Fruit fly (Drosophila melanogaster) whole organism, embryonic: ENCODE data around the gene Sur.

ENCODE experiments used
- Aef1 ChIP-seq: fragments of 200-800 bp; sonication (Bioruptor generic); IDR thresholded peaks from 3 replicates; pipeline ENCODE4 v1.3.6; 2022; ENCODE audit warnings: missing biosample characterization, missing genetic modification characterization
- BEAF-32 ChIP-seq: fragments of 200-800 bp; sonication (Bioruptor generic); optimal IDR thresholded peaks from 3 replicates; lab custom pipeline; 2017; ENCODE audit warnings: missing biosample characterization, missing genetic modification characterization, mild to moderate bottlenecking, moderate library complexity, missing genetic modification reagents
- Bdp1 ChIP-seq: fragments of 200-800 bp; sonication (Bioruptor generic); optimal IDR thresholded peaks from 3 replicates; lab custom pipeline; 2016; ENCODE audit warnings: missing biosample characterization, missing genetic modification characterization
- Blimp-1 ChIP-seq: fragments of 200-800 bp; sonication (Bioruptor generic); optimal IDR thresholded peaks from 3 replicates; lab custom pipeline; 2018; ENCODE audit warnings: missing biosample characterization, missing genetic modification characterization, mild to moderate bottlenecking, moderate library complexity, missing genetic modification reagents
- CG1024 ChIP-seq: fragments of 200-800 bp; sonication (Bioruptor generic); IDR thresholded peaks from 2 replicates; pipeline ENCODE4 v1.3.6; 2022; ENCODE audit warnings: missing biosample characterization, missing genetic modification characterization
- CG10366 ChIP-seq: fragments of 200-800 bp; sonication (Bioruptor generic); IDR thresholded peaks from 2 replicates; pipeline ENCODE4 v1.3.6; 2022; ENCODE audit warnings: missing biosample characterization, missing genetic modification characterization
- CG11696 ChIP-seq: fragments of 200-800 bp; sonication (Bioruptor generic); IDR thresholded peaks from 2 replicates; pipeline ENCODE4 v1.3.6; 2022; ENCODE audit warnings: missing biosample characterization, missing genetic modification characterization
- CG12155 ChIP-seq: fragments of 200-800 bp; sonication (Bioruptor generic); optimal IDR thresholded peaks from 3 replicates; lab custom pipeline; 2016; ENCODE audit warnings: missing biosample characterization, missing genetic modification characterization
- CG12659 ChIP-seq: fragments of 200-800 bp; sonication (Bioruptor generic); optimal IDR thresholded peaks from 3 replicates; lab custom pipeline; 2017; ENCODE audit warnings: mild to moderate bottlenecking, missing biosample characterization, missing genetic modification reagents, missing genetic modification characterization
- CG12769 ChIP-seq: fragments of 200-800 bp; sonication (Bioruptor generic); optimal IDR thresholded peaks from 2 replicates; lab custom pipeline; 2019; ENCODE audit warnings: missing biosample characterization, mild to moderate bottlenecking, missing genetic modification characterization, moderate library complexity
- CG17612 ChIP-seq: fragments of 200-800 bp; sonication (Bioruptor generic); IDR thresholded peaks from 2 replicates; pipeline ENCODE4 v1.3.6; 2022; ENCODE audit warnings: missing biosample characterization, missing genetic modification characterization
- CG31224 ChIP-seq: fragments of 200-800 bp; sonication (Bioruptor generic); IDR thresholded peaks from 2 replicates; pipeline ENCODE4 v1.3.6; 2022; ENCODE audit warnings: missing biosample characterization, missing genetic modification characterization
- CG32532 ChIP-seq: fragments of 200-800 bp; sonication (Bioruptor generic); IDR thresholded peaks from 2 replicates; pipeline ENCODE4 v1.3.6; 2022; ENCODE audit warnings: missing biosample characterization, missing genetic modification characterization
- CG3995 ChIP-seq: fragments of 200-800 bp; sonication (Bioruptor generic); optimal IDR thresholded peaks from 3 replicates; lab custom pipeline; 2016; ENCODE audit warnings: missing biosample characterization, missing genetic modification characterization
- CG5180 ChIP-seq: fragments of 200-800 bp; sonication (Bioruptor generic); optimal IDR thresholded peaks from 3 replicates; lab custom pipeline; 2017; ENCODE audit warnings: missing biosample characterization, missing genetic modification characterization, mild to moderate bottlenecking, moderate library complexity, missing genetic modification reagents
- CG7839 ChIP-seq: fragments of 200-800 bp; sonication (Bioruptor generic); optimal IDR thresholded peaks from 3 replicates; lab custom pipeline; 2018; ENCODE audit warnings: missing biosample characterization, mild to moderate bottlenecking, missing genetic modification characterization, moderate library complexity
- CG9817 ChIP-seq: fragments of 200-800 bp; sonication (Bioruptor generic); optimal IDR thresholded peaks from 2 replicates; lab custom pipeline; 2018; ENCODE audit warnings: missing biosample characterization, mild to moderate bottlenecking, missing genetic modification characterization, moderate library complexity
- Chrac-16 ChIP-seq: fragments of 200-800 bp; sonication (Bioruptor generic); optimal IDR thresholded peaks from 3 replicates; lab custom pipeline; 2016; ENCODE audit warnings: missing biosample characterization, missing genetic modification characterization
- Dip3 ChIP-seq: fragments of 200-800 bp; sonication (Bioruptor generic); optimal IDR thresholded peaks from 3 replicates; lab custom pipeline; 2016; ENCODE audit warnings: missing biosample characterization, missing genetic modification characterization
- Dp ChIP-seq: fragments of 200-800 bp; sonication (Bioruptor generic); optimal IDR thresholded peaks from 2 replicates; lab custom pipeline; 2018; ENCODE audit warnings: missing biosample characterization, mild to moderate bottlenecking, missing genetic modification characterization, moderate library complexity
- Dref ChIP-seq: fragments of 200-800 bp; sonication (Bioruptor generic); IDR thresholded peaks from 2 replicates; pipeline ENCODE4 v1.3.6; 2022; ENCODE audit warnings: missing biosample characterization, missing genetic modification characterization
- Ets97D ChIP-seq: fragments of 200-800 bp; sonication (Bioruptor generic); optimal IDR thresholded peaks from 3 replicates; lab custom pipeline; 2016; ENCODE audit warnings: missing biosample characterization, missing genetic modification characterization
- Fer2 ChIP-seq: fragments of 200-800 bp; sonication (Bioruptor generic); optimal IDR thresholded peaks from 2 replicates; lab custom pipeline; 2018; ENCODE audit warnings: missing biosample characterization, mild to moderate bottlenecking, missing genetic modification characterization, moderate library complexity
- H15 ChIP-seq: fragments of 200-800 bp; sonication (Bioruptor generic); IDR thresholded peaks from 3 replicates; pipeline ENCODE4 v1.3.6; 2022; ENCODE audit warnings: missing biosample characterization, missing genetic modification characterization
- Hmr ChIP-seq: fragments of 200-800 bp; sonication (Bioruptor generic); optimal IDR thresholded peaks from 3 replicates; lab custom pipeline; 2017; ENCODE audit warnings: mild to moderate bottlenecking, missing biosample characterization, missing genetic modification reagents, missing genetic modification characterization
- MTF-1 ChIP-seq: fragments of 200-800 bp; sonication (Bioruptor generic); optimal IDR thresholded peaks from 2 replicates; lab custom pipeline; 2018; ENCODE audit warnings: missing biosample characterization, mild to moderate bottlenecking, missing genetic modification characterization, borderline replicate concordance
- Trl ChIP-seq, 3 experiments: fragments of >200 bp in 2 of 3; fragments of 200-800 bp in 1 of 3; sonication (Bioruptor generic) in 1 of 3; optimal IDR thresholded peaks; 2 replicates in 1 of 3; 3 replicates in 2 of 3; lab custom pipeline; 2016 to 2017; ENCODE audit warnings: missing biosample characterization in 1 of 3, missing genetic modification characterization in 1 of 3
- ash1 ChIP-seq: fragments of 200-800 bp; sonication (Bioruptor generic); optimal IDR thresholded peaks from 2 replicates; lab custom pipeline; 2018; ENCODE audit warnings: missing biosample characterization, mild to moderate bottlenecking, missing genetic modification characterization
- ato ChIP-seq: fragments of 200-800 bp; sonication (Bioruptor generic); IDR thresholded peaks from 2 replicates; pipeline ENCODE4 v1.3.6; 2022; ENCODE audit warnings: missing biosample characterization, missing genetic modification characterization; ENCODE audit not compliant: partially characterized antibody
- bigmax ChIP-seq: fragments of 200-800 bp; sonication (Bioruptor generic); optimal IDR thresholded peaks from 2 replicates; lab custom pipeline; 2018; ENCODE audit warnings: missing biosample characterization, mild to moderate bottlenecking, missing genetic modification characterization
- bsh ChIP-seq, 2 experiments: fragments of 200-800 bp; sonication (Bioruptor generic); optimal IDR thresholded peaks; 2 replicates each; lab custom pipeline; 2017 to 2018; ENCODE audit warnings: mild to moderate bottlenecking in 2 of 2, missing biosample characterization in 2 of 2, missing genetic modification characterization in 2 of 2, moderate library complexity in 1 of 2
- da ChIP-seq: fragments of 200-800 bp; sonication (Bioruptor generic); optimal IDR thresholded peaks from 2 replicates; lab custom pipeline; 2016; ENCODE audit warnings: missing biosample characterization, missing genetic modification characterization
- danr ChIP-seq: fragments of 200-800 bp; sonication (Bioruptor generic); IDR thresholded peaks from 2 replicates; pipeline ENCODE4 v1.3.6; 2022; ENCODE audit warnings: missing biosample characterization, missing genetic modification characterization
- dm ChIP-seq: fragments of 200-800 bp; sonication (Bioruptor generic); optimal IDR thresholded peaks from 3 replicates; lab custom pipeline; 2016; ENCODE audit warnings: missing biosample characterization, missing genetic modification characterization
- ewg ChIP-seq: fragments of 200-800 bp; sonication (Bioruptor generic); optimal IDR thresholded peaks from 3 replicates; lab custom pipeline; 2017; ENCODE audit warnings: mild to moderate bottlenecking, missing biosample characterization, missing genetic modification reagents, missing genetic modification characterization
- gcm2 ChIP-seq: fragments of 200-800 bp; sonication (Bioruptor generic); optimal IDR thresholded peaks from 2 replicates; lab custom pipeline; 2016; ENCODE audit warnings: missing biosample characterization, missing genetic modification characterization
- gfzf ChIP-seq: fragments of 200-800 bp; sonication (Bioruptor generic); optimal IDR thresholded peaks from 2 replicates; lab custom pipeline; 2016; ENCODE audit warnings: missing biosample characterization, mild to moderate bottlenecking, missing genetic modification characterization, moderate library complexity
- lab ChIP-seq: fragments of 200-800 bp; sonication (Bioruptor generic); optimal IDR thresholded peaks from 3 replicates; lab custom pipeline; 2017; ENCODE audit warnings: missing biosample characterization, missing genetic modification characterization, mild to moderate bottlenecking, moderate library complexity, missing genetic modification reagents
- luna ChIP-seq: fragments of 200-800 bp; sonication (Bioruptor generic); optimal IDR thresholded peaks from 2 replicates; lab custom pipeline; 2016; ENCODE audit warnings: missing biosample characterization, missing genetic modification characterization
- nerfin-2 ChIP-seq: fragments of 200-800 bp; sonication (Bioruptor generic); IDR thresholded peaks from 2 replicates; pipeline ENCODE4 v1.3.6; 2022; ENCODE audit warnings: missing biosample characterization, missing genetic modification characterization; ENCODE audit not compliant: partially characterized antibody
- peb ChIP-seq: fragments of 200-800 bp; sonication (Bioruptor generic); IDR thresholded peaks from 2 replicates; pipeline ENCODE4 v1.3.6; 2022; ENCODE audit warnings: missing biosample characterization, missing genetic modification characterization
- pros ChIP-seq: fragments of 200-800 bp; sonication (Bioruptor generic); optimal IDR thresholded peaks from 3 replicates; lab custom pipeline; 2019; ENCODE audit warnings: missing biosample characterization, mild to moderate bottlenecking, missing genetic modification characterization, moderate library complexity
- repo ChIP-seq: fragments of 200-800 bp; sonication (Bioruptor generic); optimal IDR thresholded peaks from 2 replicates; lab custom pipeline; 2016; ENCODE audit warnings: missing biosample characterization, missing genetic modification characterization
- sd ChIP-seq: fragments of 200-800 bp; sonication (Bioruptor generic); optimal IDR thresholded peaks from 3 replicates; lab custom pipeline; 2018; ENCODE audit warnings: missing biosample characterization, mild to moderate bottlenecking, missing genetic modification characterization, moderate library complexity
- slp2 ChIP-seq: fragments of 200-800 bp; sonication (Bioruptor generic); optimal IDR thresholded peaks from 2 replicates; lab custom pipeline; 2016; ENCODE audit warnings: missing biosample characterization, missing genetic modification characterization
- sna ChIP-seq: fragments of 200-800 bp; sonication (Bioruptor generic); IDR thresholded peaks from 2 replicates; pipeline ENCODE4 v1.3.6; 2022; ENCODE audit warnings: missing biosample characterization, missing genetic modification characterization; ENCODE audit not compliant: partially characterized antibody
- sqz ChIP-seq: fragments of 200-800 bp; sonication (Bioruptor generic); optimal IDR thresholded peaks from 3 replicates; lab custom pipeline; 2018; ENCODE audit warnings: missing biosample characterization, mild to moderate bottlenecking, missing genetic modification characterization
- tgo ChIP-seq: fragments of 200-800 bp; sonication (Bioruptor generic); IDR thresholded peaks from 3 replicates; pipeline ENCODE4 v1.3.6; 2022; ENCODE audit warnings: missing biosample characterization, missing genetic modification characterization

Gene Sur

DNA sequence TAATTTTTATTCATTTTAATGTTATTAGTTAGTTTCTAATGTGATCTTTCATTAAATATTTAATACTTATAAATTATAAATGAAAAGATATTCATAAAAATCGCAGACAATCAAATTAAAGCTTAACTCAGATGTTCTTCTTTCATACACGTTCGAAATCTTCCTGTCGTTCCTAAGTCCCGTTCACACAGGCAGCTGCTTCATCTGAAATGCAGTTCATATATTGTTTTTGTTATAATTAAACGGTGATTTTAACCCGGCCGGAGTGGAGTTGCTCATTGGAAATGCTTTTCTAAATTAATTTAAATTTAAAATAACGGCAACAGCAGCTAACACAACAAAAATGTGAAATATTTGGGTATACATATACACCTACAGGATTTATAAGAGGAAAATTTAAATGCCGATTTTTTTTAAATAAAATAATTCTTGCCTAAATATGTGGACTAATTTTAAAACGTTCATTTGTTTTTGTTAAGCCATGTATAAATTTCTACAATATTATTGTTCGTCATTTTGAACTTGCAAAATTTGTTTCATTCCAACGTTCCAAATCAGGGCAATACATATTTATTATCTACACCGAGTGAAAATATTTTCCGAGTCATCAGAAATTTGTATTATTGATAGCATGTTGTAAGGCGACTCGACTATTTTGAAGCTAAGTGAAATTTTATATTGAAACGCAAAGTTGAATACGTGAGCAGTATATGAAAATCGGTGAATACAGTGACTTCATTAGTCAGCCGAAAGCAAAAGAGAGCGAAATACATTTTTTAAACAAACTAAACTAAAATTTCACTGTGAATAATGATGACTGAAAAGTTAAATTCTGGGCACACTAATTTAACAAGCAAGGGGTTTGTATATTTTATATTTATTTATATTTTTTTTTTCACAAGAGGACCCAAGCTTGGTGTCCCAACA lies 40.1 kb upstream of the Sur start, which contains the start of gene me31B (continued):
- TF ChIP-seq CG7839 (tag; lab: Kevin White, UChicago) (no peak), CG31224 (GFP tag; lab: Robert Waterston, UW) (no peak), Hmr (GFP tag; lab: Kevin White, UChicago) (no peak), slp2 (GFP tag; lab: Kevin White, UChicago) (no peak), Dref (GFP tag; lab: Robert Waterston, UW) (no peak), CG1024 (GFP tag; lab: Robert Waterston, UW) (peak; percentile 93), CG12155 (GFP tag; lab: Kevin White, UChicago) (no peak), Ets97D (GFP tag; lab: Kevin White, UChicago) (no peak), lab (GFP tag; lab: Kevin White, UChicago) (no peak), Dip3 (GFP tag; lab: Kevin White, UChicago) (no peak), sd (tag; lab: Kevin White, UChicago) (peak; percentile 15), pros (GFP tag; lab: Kevin White, UChicago) (no peak), tgo (GFP tag; lab: Robert Waterston, UW) (no peak), CG9817 (no peak), bigmax (no peak), Chrac-16 (GFP tag; lab: Kevin White, UChicago) (no peak), MTF-1 (no peak), Blimp-1 (GFP tag; lab: Kevin White, UChicago) (no peak), CG3995 (GFP tag; lab: Kevin White, UChicago) (no peak), H15 (no peak), gcm2 (no peak), Fer2 (tag; lab: Kevin White, UChicago) (no peak), CG11696 (GFP tag; lab: Robert Waterston, UW) (no peak), repo (GFP tag; lab: Kevin White, UChicago) (no peak), ato (GFP tag; lab: Robert Waterston, UW) (no peak), da (GFP tag; lab: Kevin White, UChicago) (no peak), Trl (optimal IDR thresholded peaks at IDR 0.05; lab: Kevin White, UChicago) (no peak), Trl (GFP tag; optimal IDR thresholded peaks at IDR 0.05; lab: Kevin White, UChicago) (no peak), CG12659 (GFP tag; lab: Kevin White, UChicago) (peak; percentile 49), sna (GFP tag; lab: Robert Waterston, UW) (no peak), CG17612 (GFP tag; lab: Robert Waterston, UW) (no peak), peb (GFP tag; lab: Robert Waterston, UW) (no peak), CG32532 (GFP tag; lab: Robert Waterston, UW) (no peak), bsh (GFP tag; optimal IDR thresholded peaks at IDR 0.05; lab: Kevin White, UChicago) (no peak), CG10366 (GFP tag; lab: Robert Waterston, UW) (no peak), Dp (GFP tag; lab: Kevin White, UChicago) (no peak), BEAF-32 (GFP tag; lab: Kevin White, UChicago) (peak; percentile 27), CG5180 (no peak), Bdp1 (GFP tag; lab: Kevin White, UChicago) (no peak), ash1 (GFP tag; lab: Kevin White, UChicago) (no peak), danr (GFP tag; lab: Robert Waterston, UW) (no peak), gfzf (GFP tag; lab: Kevin White, UChicago) (peak; percentile 40), Aef1 (no peak), CG12769 (tag; lab: Kevin White, UChicago) (no peak), nerfin-2 (GFP tag; lab: Robert Waterston, UW) (no peak), dm (GFP tag; lab: Kevin White, UChicago) (no peak), sqz (no peak), luna (GFP tag; lab: Kevin White, UChicago) (no peak), ewg (no peak)
